Worm (Caenorhabditis elegans) whole organism, mixed stage, embryonic: Measurements from ENCODE around the gene K09B3.1.

Experiments
- ceh-43 ChIP-seq: fragments of 200-800 bp; sonication (Bioruptor generic); optimal IDR thresholded peaks from 2 replicates; lab custom pipeline; 2018; ENCODE audit warnings: mild to moderate bottlenecking, missing genetic modification characterization, moderate library complexity, missing compliant biosample characterization
- lin-13 ChIP-seq: fragments of 150-350 bp; optimal IDR thresholded peaks from 2 replicates; lab custom pipeline; 2014; ENCODE audit warnings: missing biosample characterization, missing genetic modification characterization
- lin-32 ChIP-seq: fragments of 200-800 bp; sonication (Bioruptor generic); optimal IDR thresholded peaks from 2 replicates; lab custom pipeline; 2018; ENCODE audit warnings: mild to moderate bottlenecking, missing genetic modification characterization, missing compliant biosample characterization
- lsy-2 ChIP-seq: fragments of 150-350 bp; optimal IDR thresholded peaks from 2 replicates; lab custom pipeline; 2014; ENCODE audit warnings: missing biosample characterization, missing genetic modification characterization
- nhr-237 ChIP-seq: fragments of 150-350 bp; optimal IDR thresholded peaks from 2 replicates; lab custom pipeline; 2014; ENCODE audit warnings: missing biosample characterization, missing genetic modification characterization
- unc-39 ChIP-seq: fragments of 150-350 bp; optimal IDR thresholded peaks from 2 replicates; lab custom pipeline; 2014; ENCODE audit warnings: missing biosample characterization, missing genetic modification characterization
- unc-62 ChIP-seq: fragments of 150-350 bp; optimal IDR thresholded peaks from 2 replicates; lab custom pipeline; 2014; ENCODE audit warnings: missing biosample characterization, missing genetic modification reagents, missing genetic modification characterization
- ztf-11 ChIP-seq: fragments of 150-350 bp; optimal IDR thresholded peaks from 2 replicates; lab custom pipeline; 2014; ENCODE audit warnings: missing biosample characterization, missing genetic modification characterization

DNA sequence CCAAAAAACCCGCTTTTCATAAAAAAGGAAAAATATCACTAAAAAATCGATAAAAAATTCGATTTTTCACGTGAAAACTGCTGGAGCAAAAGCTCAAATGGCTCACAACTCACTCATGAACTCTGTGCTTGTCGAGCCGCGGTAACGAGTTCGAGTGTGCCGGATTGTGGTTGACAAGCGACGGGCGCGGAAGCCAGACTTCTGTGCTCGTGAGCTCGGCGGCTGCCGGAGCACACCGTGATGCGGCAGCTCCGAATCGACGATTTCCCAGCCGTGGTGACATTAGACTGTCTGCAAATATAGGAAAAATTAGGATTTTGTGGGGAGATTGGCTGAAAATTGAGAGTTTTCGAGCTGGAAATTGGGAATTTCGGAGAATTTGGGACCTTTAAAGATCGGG is 18.3 kb downstream of the K09B3.1 start:
- TF ChIP-seq lin-13 (tag; lab: Kevin White, UChicago) (no peak), nhr-237 (tag; lab: Kevin White, UChicago) (no peak), ceh-43 (GFP tag; lab: Kevin White, UChicago) (no peak), ztf-11 (tag; lab: Kevin White, UChicago) (no peak), lsy-2 (no peak), unc-39 (tag; lab: Kevin White, UChicago) (no peak), lin-32 (no peak), unc-62 (GFP tag; lab: Kevin White, UChicago) (no peak)
